Worm (Caenorhabditis elegans): ENCODE results near the gene Y45F10B.3.

The Y45F10B.3 gene

ce11 chrIV:13639027-13639426 is 45.6 kb downstream of the Y45F10B.3 start, which contains the start of gene ugt-22:
Gene ugt-22 (plus strand): TSS chrIV:13639260.
- TF ChIP-seq swsn-7 (tag; optimal IDR thresholded peaks at IDR 0.05) (no peak), lir-3 (tag; optimal IDR thresholded peaks at IDR 0.05; ENCODE audit: poor library complexity) (no peak), C34B4.2 (tag; optimal IDR thresholded peaks at IDR 0.05) (no peak), tlp-1 (tag; optimal IDR thresholded peaks at IDR 0.05) (peak; percentile 1), elt-2 (tag; optimal IDR thresholded peaks at IDR 0.05) (peak; percentile 80), lin-35 (GFP tag; optimal IDR thresholded peaks at IDR 0.05) (peak in 1 of 2 experiments; percentile 8), efl-1 (optimal IDR thresholded peaks at IDR 0.05) (no peak), efl-1 (GFP tag; optimal IDR thresholded peaks at IDR 0.05 in 1 of 2) (peak in 1 of 2 experiments; percentile 66), hlh-4 (tag; optimal IDR thresholded peaks at IDR 0.05) (no peak), nhr-47 (tag; optimal IDR thresholded peaks at IDR 0.05) (no peak), sptf-1 (tag; optimal IDR thresholded peaks at IDR 0.05) (no peak)

Data from whole organism, L1 larva.